Worm (Caenorhabditis elegans): Measurements from ENCODE around the gene fbxa-118.

fbxa-118 gene

ce11 chrV:19741651-19742050 is 35.5 kb downstream of the fbxa-118 start, which contains the start of gene W04E12.3 (continued):
- TF ChIP-seq cebp-1 (GFP tag; IDR thresholded peaks at IDR 0.05) (no peak), cebp-1 (tag; optimal IDR thresholded peaks at IDR 0.05) (no peak), ztf-6 (GFP tag; IDR thresholded peaks at IDR 0.05) (no peak), xnd-1 (tag; optimal IDR thresholded peaks at IDR 0.05) (no peak), let-526 (GFP tag; IDR thresholded peaks at IDR 0.05) (no peak), nhr-27 (tag; optimal IDR thresholded peaks at IDR 0.05) (no peak), lin-40 (tag; optimal IDR thresholded peaks at IDR 0.05) (no peak)

ce11 chrV:19741034-19741433 is 36.1 kb downstream of the fbxa-118 start, which contains the start of gene W04E12.2:
Gene W04E12.2, minus strand, starts transcription at chrV:19741134.
- TF ChIP-seq ets-4 (GFP tag; optimal IDR thresholded peaks at IDR 0.05) (no peak), B0035.1 (tag; optimal IDR thresholded peaks at IDR 0.05) (no peak), hlh-12 (tag; optimal IDR thresholded peaks at IDR 0.05) (no peak), ceh-40 (GFP tag; IDR thresholded peaks at IDR 0.05) (no peak), snpc-4 (GFP tag; optimal IDR thresholded peaks at IDR 0.05) (no peak), snpc-4 (tag; optimal IDR thresholded peaks at IDR 0.05) (no peak), F49E8.2 (tag; optimal IDR thresholded peaks at IDR 0.05; ENCODE audit: insufficient read depth) (no peak), Y56A3A.18 (GFP tag; IDR thresholded peaks at IDR 0.05) (no peak)

- TF ChIP-seq him-1 (tag; optimal IDR thresholded peaks at IDR 0.05) (no peak), hrde-1 (tag; optimal IDR thresholded peaks at IDR 0.05; ENCODE audit: borderline replicate concordance) (no peak), C06A6.2 (GFP tag; conservative IDR thresholded peaks at IDR 0.05) (no peak), dpff-1 (tag; optimal IDR thresholded peaks at IDR 0.05) (no peak), snpc-1.3 (tag; optimal IDR thresholded peaks at IDR 0.05; ENCODE audit: insufficient read depth) (no peak), madf-3 (GFP tag; IDR thresholded peaks at IDR 0.05) (no peak), aptf-2 (GFP tag; conservative IDR thresholded peaks at IDR 0.05) (no peak), mes-4 (tag; optimal IDR thresholded peaks at IDR 0.05) (no peak), C17E4.6 (GFP tag; IDR thresholded peaks at IDR 0.05) (no peak), hmg-20 (GFP tag; IDR thresholded peaks at IDR 0.05) (no peak), egrh-3 (GFP tag; IDR thresholded peaks at IDR 0.05) (no peak), mcd-1 (GFP tag; IDR thresholded peaks at IDR 0.05) (no peak), athp-1 (tag; optimal IDR thresholded peaks at IDR 0.05) (no peak), Y53F4B.3 (GFP tag; IDR thresholded peaks at IDR 0.05) (no peak), lin-35 (GFP tag; optimal IDR thresholded peaks at IDR 0.05) (no peak), bed-2 (GFP tag; IDR thresholded peaks at IDR 0.05) (no peak), T07F8.4 (tag; optimal IDR thresholded peaks at IDR 0.05) (no peak), nfya-1 (tag; optimal IDR thresholded peaks at IDR 0.05; ENCODE audit: borderline replicate concordance, insufficient read depth) (no peak)
These were observed 39.0 kb downstream of the fbxa-118 start, which contains the start of gene fbxa-131 for ce11 chrV:19738117-19738516. Gene fbxa-131, plus strand, starts transcription at chrV:19738417.

ce11 chrV:19737458-19737857 is 39.7 kb downstream of the fbxa-118 start, which contains the start of gene W04E12.7:
Gene W04E12.7, minus strand, starts transcription at chrV:19737558.
- TF ChIP-seq fkh-3 (tag; optimal IDR thresholded peaks at IDR 0.05) (no peak), cebp-1 (GFP tag; IDR thresholded peaks at IDR 0.05) (no peak), cebp-1 (tag; optimal IDR thresholded peaks at IDR 0.05) (no peak), F33H1.4 (GFP tag; IDR thresholded peaks at IDR 0.05) (no peak), hmg-1.2 (GFP tag; IDR thresholded peaks at IDR 0.05) (no peak), pbrm-1 (GFP tag; IDR thresholded peaks at IDR 0.05) (no peak), mel-28 (tag; optimal IDR thresholded peaks at IDR 0.05; ENCODE audit: borderline replicate concordance) (no peak), zfh-2 (GFP tag; conservative IDR thresholded peaks at IDR 0.05) (no peak), T07F8.4 (tag; optimal IDR thresholded peaks at IDR 0.05) (no peak), K12H6.12 (tag; optimal IDR thresholded peaks at IDR 0.05) (no peak), lin-35 (GFP tag; optimal IDR thresholded peaks at IDR 0.05) (no peak), unc-130 (GFP tag; optimal IDR thresholded peaks at IDR 0.05) (no peak), hmg-20 (GFP tag; IDR thresholded peaks at IDR 0.05) (no peak)
